Worm (Caenorhabditis elegans): ENCODE results near the gene dhs-25.

DNA sequence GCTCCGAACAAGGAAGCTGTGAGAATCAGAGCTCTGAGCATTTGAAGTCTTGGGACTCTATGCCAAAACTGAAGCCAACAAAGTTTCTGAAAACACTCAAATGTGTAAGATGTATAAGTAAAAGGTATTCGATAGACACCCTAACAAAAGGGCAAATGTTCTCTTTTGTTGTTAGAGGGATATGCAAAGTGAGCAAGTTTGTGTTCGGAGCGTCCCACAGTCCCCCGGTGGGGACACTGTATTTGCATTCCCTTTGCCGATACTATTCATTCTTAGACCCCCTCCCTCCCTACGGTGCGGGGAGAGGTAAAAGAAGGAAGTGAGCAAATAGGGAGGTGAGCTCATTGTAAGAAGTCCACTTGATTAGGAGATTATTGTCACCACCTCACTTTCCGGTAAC lies 11.2 kb downstream of the dhs-25 start, which contains the start of gene F09E10.6:
- TF ChIP-seq unc-55 (GFP tag; optimal IDR thresholded peaks at IDR 0.05): no peak
- no peak for TF ChIP-seq elt-1 (tag; optimal IDR thresholded peaks at IDR 0.05)
- TF ChIP-seq alr-1 (tag; optimal IDR thresholded peaks at IDR 0.05): no peak
- TF ChIP-seq elt-3 (tag; optimal IDR thresholded peaks at IDR 0.05): no peak
- no peak for TF ChIP-seq lsy-2 (tag; optimal IDR thresholded peaks at IDR 0.05)
- no peak for TF ChIP-seq nhr-12 (tag; optimal IDR thresholded peaks at IDR 0.05)
- no peak for TF ChIP-seq unc-62 (GFP tag; optimal IDR thresholded peaks at IDR 0.05)
